Worm (Caenorhabditis elegans) whole organism, late embryonic: ENCODE results near the gene Y37E11AR.7.

Experiments used
- F13H6.1 ChIP-seq: sonication (generic microtip); optimal IDR thresholded peaks from 2 replicates; lab custom pipeline; 2016; ENCODE audit warnings: missing genetic modification characterization, missing compliant biosample characterization
- K09A11.1 ChIP-seq: sonication (generic microtip); optimal IDR thresholded peaks from 2 replicates; lab custom pipeline; 2017; ENCODE audit warnings: antibody characterized with exemption, mild to moderate bottlenecking, missing genetic modification characterization, missing compliant biosample characterization; ENCODE audit not compliant: insufficient read depth
- ama-1 ChIP-seq: fragments of 150-350 bp; optimal IDR thresholded peaks from 2 replicates; lab custom pipeline; 2014
- ceh-9 ChIP-seq: sonication (generic microtip); optimal IDR thresholded peaks from 2 replicates; lab custom pipeline; 2016; ENCODE audit warnings: mild to moderate bottlenecking, missing genetic modification characterization, inconsistent platforms, missing compliant biosample characterization
- che-1 ChIP-seq: sonication (generic microtip); optimal IDR thresholded peaks from 2 replicates; lab custom pipeline; 2016; ENCODE audit warnings: mild to moderate bottlenecking, missing genetic modification characterization, missing compliant biosample characterization
- hlh-15 ChIP-seq: sonication (generic microtip); optimal IDR thresholded peaks from 2 replicates; lab custom pipeline; 2016; ENCODE audit warnings: missing genetic modification characterization, missing compliant biosample characterization
- hlh-30 ChIP-seq: sonication (generic microtip); optimal IDR thresholded peaks from 2 replicates; lab custom pipeline; 2017; ENCODE audit warnings: antibody characterized with exemption, missing genetic modification characterization, missing compliant biosample characterization; ENCODE audit not compliant: insufficient read depth
- lin-11 ChIP-seq: fragments of 200-800 bp; sonication (Bioruptor generic); optimal IDR thresholded peaks from 2 replicates; lab custom pipeline; 2018; ENCODE audit warnings: mild to moderate bottlenecking, missing genetic modification characterization, missing compliant biosample characterization
- nfya-1 ChIP-seq: sonication (generic microtip); optimal IDR thresholded peaks from 2 replicates; lab custom pipeline; 2017; ENCODE audit warnings: missing genetic modification characterization, mild to moderate bottlenecking, missing compliant biosample characterization, antibody characterized with exemption, moderate library complexity
- tbx-2 ChIP-seq: sonication (generic microtip); optimal IDR thresholded peaks from 2 replicates; lab custom pipeline; 2016; ENCODE audit warnings: missing genetic modification characterization, missing compliant biosample characterization
- unc-42 ChIP-seq: sonication (generic microtip); optimal IDR thresholded peaks from 2 replicates; lab custom pipeline; 2016; ENCODE audit warnings: missing genotype, missing genetic modification characterization, missing compliant biosample characterization

DNA sequence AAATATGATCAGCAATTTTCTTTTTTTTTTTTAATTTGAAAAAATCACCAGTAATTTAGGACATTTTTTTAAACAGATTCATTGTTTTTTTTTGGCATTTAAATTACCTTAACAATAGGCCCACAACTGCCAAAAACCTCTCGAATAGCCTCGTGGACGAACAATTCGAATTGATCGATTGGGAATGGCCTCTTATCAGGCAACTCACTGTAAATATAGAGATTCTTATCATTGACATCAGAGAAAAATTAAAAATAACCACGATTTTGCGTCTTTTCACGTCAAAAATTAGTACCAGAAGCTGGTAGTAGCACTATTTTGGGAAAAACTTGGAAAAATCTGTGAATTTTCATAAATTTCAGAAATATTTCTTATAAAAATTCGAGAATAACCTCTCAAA is 33.3 kb downstream of the Y37E11AR.7 start:
- no peak for TF ChIP-seq F13H6.1 (tag; lab: Kevin White, UChicago)
- no peak for TF ChIP-seq che-1 (tag; lab: Kevin White, UChicago)
- TF ChIP-seq unc-42 (tag; lab: Kevin White, UChicago): no peak
- no peak for TF ChIP-seq ceh-9 (tag; lab: Kevin White, UChicago)
- TF ChIP-seq tbx-2 (tag; lab: Kevin White, UChicago): no peak
- TF ChIP-seq hlh-30 (tag; lab: Kevin White, UChicago): no peak
- TF ChIP-seq hlh-15 (tag; lab: Kevin White, UChicago): no peak
- no peak for TF ChIP-seq lin-11 (tag; lab: Kevin White, UChicago)
- no peak for TF ChIP-seq ama-1 (lab: Kevin White, UChicago)
- TF ChIP-seq K09A11.1 (tag; lab: Kevin White, UChicago): no peak
- no peak for TF ChIP-seq nfya-1 (tag; lab: Kevin White, UChicago)
